Fruit fly (Drosophila melanogaster) whole organism, embryonic: ENCODE measurements around the gene PLCXD.

Source experiments
- CG11085 ChIP-seq: fragments of 200-800 bp; sonication (Bioruptor generic); IDR thresholded peaks from 2 replicates; pipeline ENCODE4 v1.3.6; 2022; ENCODE audit warnings: missing biosample characterization, missing genetic modification characterization
- CG12236 ChIP-seq: fragments of 200-800 bp; sonication (Bioruptor generic); optimal IDR thresholded peaks from 2 replicates; lab custom pipeline; 2016; ENCODE audit warnings: missing biosample characterization, missing genetic modification characterization
- CG12391 ChIP-seq: fragments of 200-800 bp; sonication (Bioruptor generic); optimal IDR thresholded peaks from 3 replicates; lab custom pipeline; 2018; ENCODE audit warnings: missing biosample characterization, mild to moderate bottlenecking, missing genetic modification characterization, moderate library complexity
- CG13123 ChIP-seq: fragments of 200-800 bp; sonication (Bioruptor generic); optimal IDR thresholded peaks from 2 replicates; lab custom pipeline; 2016; ENCODE audit warnings: missing biosample characterization, missing genetic modification characterization
- CG14014 ChIP-seq: fragments of 200-800 bp; sonication (Bioruptor generic); IDR thresholded peaks from 2 replicates; pipeline ENCODE4 v1.3.6; 2022; ENCODE audit warnings: missing biosample characterization, missing genetic modification characterization
- CG15479 ChIP-seq: fragments of 200-800 bp; sonication (Bioruptor generic); optimal IDR thresholded peaks from 3 replicates; lab custom pipeline; 2019; ENCODE audit warnings: missing biosample characterization, mild to moderate bottlenecking, missing genetic modification characterization, moderate library complexity
- CG17829 ChIP-seq: fragments of 200-800 bp; optimal IDR thresholded peaks from 2 replicates; lab custom pipeline; 2019; ENCODE audit warnings: missing biosample characterization, mild to moderate bottlenecking, missing genetic modification characterization, moderate library complexity
- CG1832 ChIP-seq: fragments of 200-800 bp; sonication (Bioruptor generic); optimal IDR thresholded peaks from 2 replicates; lab custom pipeline; 2017; ENCODE audit warnings: missing biosample characterization, mild to moderate bottlenecking, missing genetic modification characterization, inconsistent platforms
- CG18619 ChIP-seq: fragments of 200-800 bp; sonication (Bioruptor generic); optimal IDR thresholded peaks from 3 replicates; lab custom pipeline; 2017; ENCODE audit warnings: missing biosample characterization, mild to moderate bottlenecking, missing genetic modification characterization
- CG7556 ChIP-seq: fragments of 200-800 bp; sonication (Bioruptor generic); optimal IDR thresholded peaks from 2 replicates; lab custom pipeline; 2017; ENCODE audit warnings: missing biosample characterization, mild to moderate bottlenecking, missing genetic modification characterization
- CG8478 ChIP-seq: fragments of >200 bp; optimal IDR thresholded peaks from 2 replicates; lab custom pipeline; 2018
- CG9817 ChIP-seq: fragments of 200-800 bp; sonication (Bioruptor generic); optimal IDR thresholded peaks from 2 replicates; lab custom pipeline; 2018; ENCODE audit warnings: missing biosample characterization, mild to moderate bottlenecking, missing genetic modification characterization, moderate library complexity
- CTCF ChIP-seq: fragments of 200-800 bp; sonication (Bioruptor generic); optimal IDR thresholded peaks from 2 replicates; lab custom pipeline; 2017; ENCODE audit warnings: missing biosample characterization, mild to moderate bottlenecking, missing genetic modification characterization, moderate library complexity
- Dll ChIP-seq: fragments of 200-800 bp; sonication (Bioruptor generic); IDR thresholded peaks from 4 replicates; pipeline ENCODE4 v1.3.6; 2022; ENCODE audit warnings: missing biosample characterization, missing genetic modification characterization; ENCODE audit not compliant: partially characterized antibody
- Dp ChIP-seq: fragments of 200-800 bp; sonication (Bioruptor generic); optimal IDR thresholded peaks from 2 replicates; lab custom pipeline; 2018; ENCODE audit warnings: missing biosample characterization, mild to moderate bottlenecking, missing genetic modification characterization, moderate library complexity
- Ets65A ChIP-seq: fragments of 200-800 bp; sonication (Bioruptor generic); peaks from one replicate; lab custom pipeline; 2016; ENCODE audit warnings: missing biosample characterization, missing genetic modification characterization
- Ets97D ChIP-seq: fragments of 200-800 bp; sonication (Bioruptor generic); optimal IDR thresholded peaks from 3 replicates; lab custom pipeline; 2016; ENCODE audit warnings: missing biosample characterization, missing genetic modification characterization
- HLH3B ChIP-seq: fragments of 200-800 bp; sonication (Bioruptor generic); IDR thresholded peaks from 2 replicates; pipeline ENCODE4 v1.3.6; 2022; ENCODE audit warnings: missing biosample characterization, missing genetic modification characterization
- Hmr ChIP-seq: fragments of 200-800 bp; sonication (Bioruptor generic); optimal IDR thresholded peaks from 3 replicates; lab custom pipeline; 2017; ENCODE audit warnings: mild to moderate bottlenecking, missing biosample characterization, missing genetic modification reagents, missing genetic modification characterization
- Hr39 ChIP-seq: fragments of >200 bp; optimal IDR thresholded peaks from 2 replicates; lab custom pipeline; 2017
- Jarid2 ChIP-seq: fragments of 200-800 bp; sonication (Bioruptor generic); optimal IDR thresholded peaks from 3 replicates; lab custom pipeline; 2017; ENCODE audit warnings: mild to moderate bottlenecking, missing biosample characterization, missing genetic modification reagents, missing genetic modification characterization
- Meics ChIP-seq: fragments of 200-800 bp; sonication (Bioruptor generic); optimal IDR thresholded peaks from 2 replicates; lab custom pipeline; 2017; ENCODE audit warnings: missing biosample characterization, mild to moderate bottlenecking, missing genetic modification characterization
- Nf-YA ChIP-seq: fragments of 200-800 bp; sonication (Bioruptor generic); IDR thresholded peaks from 2 replicates; pipeline ENCODE4 v1.3.6; 2022; ENCODE audit warnings: missing biosample characterization, missing genetic modification characterization
- Nf-YB ChIP-seq: fragments of 200-800 bp; sonication (Bioruptor generic); optimal IDR thresholded peaks from 3 replicates; lab custom pipeline; 2019; ENCODE audit warnings: missing biosample characterization, mild to moderate bottlenecking, missing genetic modification characterization, moderate library complexity
- Nf-YC ChIP-seq: fragments of 200-800 bp; optimal IDR thresholded peaks from 3 replicates; lab custom pipeline; 2019; ENCODE audit warnings: missing biosample characterization, mild to moderate bottlenecking, missing genetic modification characterization, moderate library complexity
- Ssrp ChIP-seq: fragments of 200-800 bp; sonication (Bioruptor generic); optimal IDR thresholded peaks from 2 replicates; lab custom pipeline; 2018; ENCODE audit warnings: missing biosample characterization, mild to moderate bottlenecking, missing genetic modification characterization, moderate library complexity
- cad ChIP-seq: fragments of >200 bp; optimal IDR thresholded peaks from 2 replicates; lab custom pipeline; 2017; ENCODE audit warnings: missing biosample characterization, missing genetic modification characterization
- caup ChIP-seq: fragments of 200-800 bp; sonication (Bioruptor generic); optimal IDR thresholded peaks from 3 replicates; lab custom pipeline; 2017; ENCODE audit warnings: missing biosample characterization, mild to moderate bottlenecking, missing genetic modification characterization, moderate library complexity; ENCODE audit not compliant: severe bottlenecking
- chinmo ChIP-seq: fragments of 200-800 bp; sonication (Bioruptor generic); IDR thresholded peaks from 4 replicates; pipeline ENCODE4 v1.3.6; 2022; ENCODE audit warnings: missing biosample characterization, missing genetic modification characterization; ENCODE audit not compliant: partially characterized antibody
- croc ChIP-seq: fragments of 200-800 bp; sonication (Bioruptor generic); conservative IDR thresholded peaks from 3 replicates; pipeline ENCODE4 v1.3.6; 2022; ENCODE audit warnings: missing biosample characterization, missing genetic modification characterization
- emc ChIP-seq: fragments of 200-800 bp; sonication (Bioruptor generic); optimal IDR thresholded peaks from 2 replicates; lab custom pipeline; 2016; ENCODE audit warnings: missing biosample characterization, missing genetic modification characterization
- hbn ChIP-seq: fragments of 200-800 bp; sonication (Bioruptor generic); IDR thresholded peaks from 2 replicates; pipeline ENCODE4 v1.3.6; 2022; ENCODE audit warnings: missing biosample characterization, missing genetic modification characterization; ENCODE audit not compliant: partially characterized antibody
- jigr1 ChIP-seq: fragments of 200-800 bp; sonication (Bioruptor generic); IDR thresholded peaks from 3 replicates; pipeline ENCODE4 v1.3.6; 2022; ENCODE audit warnings: missing biosample characterization, missing genetic modification characterization
- kay ChIP-seq: fragments of 200-800 bp; sonication (Bioruptor generic); optimal IDR thresholded peaks from 2 replicates; lab custom pipeline; 2016; ENCODE audit warnings: missing biosample characterization, missing genetic modification characterization
- knrl ChIP-seq: fragments of 200-800 bp; sonication (Bioruptor generic); IDR thresholded peaks from 3 replicates; pipeline ENCODE4 v1.3.6; 2022; ENCODE audit warnings: missing biosample characterization, missing genetic modification characterization; ENCODE audit not compliant: partially characterized antibody
- maf-S ChIP-seq: fragments of 200-800 bp; sonication (Bioruptor generic); optimal IDR thresholded peaks from 2 replicates; lab custom pipeline; 2016; ENCODE audit warnings: missing biosample characterization, missing genetic modification characterization
- mld ChIP-seq: fragments of 200-800 bp; sonication (Bioruptor generic); IDR thresholded peaks from 3 replicates; pipeline ENCODE4 v1.3.6; 2022; ENCODE audit warnings: missing biosample characterization, missing genetic modification characterization; ENCODE audit not compliant: partially characterized antibody
- peb ChIP-seq: fragments of 200-800 bp; sonication (Bioruptor generic); IDR thresholded peaks from 2 replicates; pipeline ENCODE4 v1.3.6; 2022; ENCODE audit warnings: missing biosample characterization, missing genetic modification characterization
- prd ChIP-seq, 3 experiments: fragments of >200 bp in 2 of 3; fragments of 200-800 bp in 1 of 3; sonication (Bioruptor generic) in 1 of 3; optimal IDR thresholded peaks in 2 of 3; IDR thresholded peaks in 1 of 3; 2 replicates in 2 of 3; 3 replicates in 1 of 3; pipeline versions ENCODE4 v1.3.6 to Lab custom; 2017 to 2022; ENCODE audit warnings: missing biosample characterization in 1 of 3, missing genetic modification characterization in 1 of 3
- sisA ChIP-seq: fragments of 200-800 bp; sonication (Bioruptor generic); IDR thresholded peaks from 2 replicates; pipeline ENCODE4 v1.3.6; 2022; ENCODE audit warnings: missing biosample characterization, missing genetic modification characterization
- stwl ChIP-seq: fragments of 200-800 bp; sonication (Bioruptor generic); optimal IDR thresholded peaks from 3 replicates; lab custom pipeline; 2018; ENCODE audit warnings: missing biosample characterization, mild to moderate bottlenecking, missing genetic modification characterization, moderate library complexity
- tgo ChIP-seq: fragments of 200-800 bp; sonication (Bioruptor generic); IDR thresholded peaks from 3 replicates; pipeline ENCODE4 v1.3.6; 2022; ENCODE audit warnings: missing biosample characterization, missing genetic modification characterization
- tll ChIP-seq, 2 experiments: fragments of 200-800 bp in 1 of 2; fragments of >200 bp in 1 of 2; sonication (Bioruptor generic) in 1 of 2; optimal IDR thresholded peaks; 2 replicates each; lab custom pipeline; 2017 to 2019; ENCODE audit warnings: missing biosample characterization in 2 of 2, missing genetic modification characterization in 2 of 2, mild to moderate bottlenecking in 1 of 2, moderate library complexity in 1 of 2
- zen ChIP-seq: fragments of 200-800 bp; sonication (Bioruptor generic); optimal IDR thresholded peaks from 3 replicates; lab custom pipeline; 2018; ENCODE audit warnings: missing biosample characterization, mild to moderate bottlenecking, missing genetic modification characterization, moderate library complexity
- zen2 ChIP-seq: fragments of 200-800 bp; sonication (Bioruptor generic); IDR thresholded peaks from 3 replicates; pipeline ENCODE4 v1.3.6; 2022; ENCODE audit warnings: missing biosample characterization, missing genetic modification characterization; ENCODE audit not compliant: partially characterized antibody

PLCXD gene

dm6 chr2L:12081118-12081665 is 32.0 kb downstream of the PLCXD start (continued):
- TF ChIP-seq CG13123 (GFP tag; lab: Kevin White, UChicago) = no peak
- TF ChIP-seq CG14014 (GFP tag; lab: Robert Waterston, UW) = no peak
- TF ChIP-seq tll (GFP tag; optimal IDR thresholded peaks at IDR 0.05; lab: Kevin White, UChicago) = peak; percentile 41 to 100
- no peak for TF ChIP-seq CG7556 (GFP tag; lab: Kevin White, UChicago)
- no peak for TF ChIP-seq emc (GFP tag; lab: Kevin White, UChicago)
- TF ChIP-seq Hr39 (lab: Kevin White, UChicago) = no peak
- no peak for TF ChIP-seq stwl (tag; lab: Kevin White, UChicago)
- TF ChIP-seq Dp = no peak
- TF ChIP-seq Meics (GFP tag; lab: Kevin White, UChicago) = no peak
- no peak for TF ChIP-seq Hmr

- TF ChIP-seq cad (GFP tag; lab: Kevin White, UChicago) = peak; percentile 83
- TF ChIP-seq Ets65A = peak; percentile 72
- peak; percentile 59 for TF ChIP-seq zen (tag; lab: Kevin White, UChicago)
- TF ChIP-seq CG12236 (GFP tag; lab: Kevin White, UChicago) = no peak
Measured at dm6 chr2L:12085010-12085409, 35.8 kb downstream of the PLCXD start.

- TF ChIP-seq peb (GFP tag; lab: Robert Waterston, UW) = no peak
- peak in 1 of 2 experiments; percentile 91 for TF ChIP-seq tll (GFP tag; optimal IDR thresholded peaks at IDR 0.05; lab: Kevin White, UChicago)
- TF ChIP-seq CTCF = peak; percentile 88
- no peak for TF ChIP-seq caup (GFP tag; lab: Kevin White, UChicago)
- no peak for TF ChIP-seq hbn
- no peak for TF ChIP-seq CG11085 (GFP tag; lab: Robert Waterston, UW)
- TF ChIP-seq zen2 (GFP tag; lab: Robert Waterston, UW) = peak; percentile 27; the same call in 1 of the 3 replicates
- peak; percentile 98 for TF ChIP-seq Nf-YB (GFP tag; lab: Kevin White, UChicago)
- 0 out of 4 replicates have a peak, but pooled peaks have one; percentile 36 for TF ChIP-seq chinmo (GFP tag; lab: Robert Waterston, UW)
- no peak for TF ChIP-seq croc (GFP tag; lab: Robert Waterston, UW)
- TF ChIP-seq knrl (GFP tag; lab: Robert Waterston, UW) = no peak
- TF ChIP-seq CG12391 = no peak
- TF ChIP-seq prd (optimal IDR thresholded peaks at IDR 0.05; lab: Kevin White, UChicago) = no peak
- peak; percentile 50; the same call in 1 of the 3 replicates for TF ChIP-seq prd (GFP tag; IDR thresholded peaks at IDR 0.05; lab: Robert Waterston, UW)
- TF ChIP-seq CG1832 = peak; percentile 89
- TF ChIP-seq CG8478 = peak; percentile 85
- peak; percentile 86 for TF ChIP-seq Nf-YA
- 0 out of 3 replicates have a peak, but pooled peaks have one; percentile 31 for TF ChIP-seq mld
- no peak for TF ChIP-seq Ets97D (GFP tag; lab: Kevin White, UChicago)
- TF ChIP-seq Dll (GFP tag; lab: Robert Waterston, UW) = peak; percentile 39; the same call in 1 of the 4 replicates
- peak; percentile 36 for TF ChIP-seq Jarid2 (GFP tag; lab: Kevin White, UChicago)
- no peak for TF ChIP-seq jigr1 (GFP tag; lab: Robert Waterston, UW)
- TF ChIP-seq kay (GFP tag; lab: Kevin White, UChicago) = no peak
- TF ChIP-seq CG15479 (GFP tag; lab: Kevin White, UChicago) = peak; percentile 76
- TF ChIP-seq maf-S (GFP tag; lab: Kevin White, UChicago) = no peak
- no peak for TF ChIP-seq Ssrp (tag; lab: Kevin White, UChicago)
- TF ChIP-seq CG9817 = no peak
- TF ChIP-seq CG18619 (GFP tag; lab: Kevin White, UChicago) = no peak
- peak; percentile 97 for TF ChIP-seq Nf-YC (tag; lab: Kevin White, UChicago)
- TF ChIP-seq HLH3B (GFP tag; lab: Robert Waterston, UW) = no peak
- TF ChIP-seq tgo (GFP tag; lab: Robert Waterston, UW) = no peak
- no peak for TF ChIP-seq sisA (GFP tag; lab: Robert Waterston, UW)
- peak; percentile 2 for TF ChIP-seq CG17829 (tag; lab: Kevin White, UChicago)
Measured at dm6 chr2L:12085619-12086171, 36.5 kb downstream of the PLCXD start, which contains the start of gene prd. Gene prd (minus strand): TSS chr2L:12085827.
